Fruit fly (Drosophila melanogaster) whole organism, prepupa: ENCODE data around the gene dgt2.
A peak's percentile ranks its signal among the peaks of the same experiment; 100 is the strongest.

ENCODE experiments used
- CG10631 ChIP-seq: fragments of 200-800 bp; sonication (Bioruptor generic); optimal IDR thresholded peaks from 2 replicates; lab custom pipeline; 2016; ENCODE audit warnings: missing biosample characterization, missing genetic modification characterization
- CG11294 ChIP-seq: fragments of 200-800 bp; sonication (Bioruptor generic); IDR thresholded peaks from 2 replicates; pipeline ENCODE4 v1.3.6; 2022; ENCODE audit warnings: missing biosample characterization, missing genetic modification characterization
- CG11762 ChIP-seq: fragments of 200-800 bp; sonication (Bioruptor generic); optimal IDR thresholded peaks from 3 replicates; lab custom pipeline; 2016; ENCODE audit warnings: missing biosample characterization, missing genetic modification characterization; ENCODE audit not compliant: insufficient read depth
- CG1621 ChIP-seq: fragments of 200-800 bp; sonication (Bioruptor generic); optimal IDR thresholded peaks from 3 replicates; lab custom pipeline; 2018; ENCODE audit warnings: missing biosample characterization, mild to moderate bottlenecking, missing genetic modification characterization
- CG3032 ChIP-seq: fragments of 200-800 bp; optimal IDR thresholded peaks from 2 replicates; lab custom pipeline; 2019; ENCODE audit warnings: missing biosample characterization, mild to moderate bottlenecking, missing genetic modification characterization, moderate library complexity
- CG31627 ChIP-seq: fragments of 200-800 bp; sonication (Bioruptor generic); optimal IDR thresholded peaks from 3 replicates; lab custom pipeline; 2016; ENCODE audit warnings: missing biosample characterization, missing genetic modification characterization
- CG32006 ChIP-seq: fragments of 200-800 bp; sonication (Bioruptor generic); optimal IDR thresholded peaks from 3 replicates; lab custom pipeline; 2017; ENCODE audit warnings: missing biosample characterization, mild to moderate bottlenecking, missing genetic modification characterization
- CG34406 ChIP-seq: fragments of 200-800 bp; sonication (Bioruptor generic); optimal IDR thresholded peaks from 3 replicates; lab custom pipeline; 2016; ENCODE audit warnings: missing biosample characterization, missing genetic modification characterization
- CG3919 ChIP-seq: fragments of 200-800 bp; sonication (Bioruptor generic); optimal IDR thresholded peaks from 3 replicates; lab custom pipeline; 2016; ENCODE audit warnings: missing biosample characterization, missing genetic modification characterization
- CG4318 ChIP-seq: fragments of 200-800 bp; sonication (Bioruptor generic); optimal IDR thresholded peaks from 3 replicates; lab custom pipeline; 2017; ENCODE audit warnings: missing biosample characterization, mild to moderate bottlenecking, missing genetic modification characterization
- CG6163 ChIP-seq: fragments of 200-800 bp; sonication (Bioruptor generic); IDR thresholded peaks from 3 replicates; pipeline ENCODE4 v1.3.6; 2022; ENCODE audit warnings: missing biosample characterization, missing genetic modification characterization
- CG6276 ChIP-seq: fragments of 200-800 bp; sonication (Bioruptor generic); optimal IDR thresholded peaks from 2 replicates; lab custom pipeline; 2017; ENCODE audit warnings: missing biosample characterization, mild to moderate bottlenecking, missing genetic modification characterization
- CG6792 ChIP-seq: fragments of 200-800 bp; sonication (Bioruptor generic); optimal IDR thresholded peaks from 3 replicates; lab custom pipeline; 2016; ENCODE audit warnings: missing biosample characterization, missing genetic modification characterization
- CG6808 ChIP-seq: fragments of 200-800 bp; sonication (Bioruptor generic); optimal IDR thresholded peaks from 3 replicates; lab custom pipeline; 2017; ENCODE audit warnings: missing biosample characterization, missing genetic modification characterization, mild to moderate bottlenecking, moderate library complexity, missing genetic modification reagents
- CG6854 ChIP-seq: fragments of 200-800 bp; sonication (Bioruptor generic); optimal IDR thresholded peaks from 2 replicates; lab custom pipeline; 2017; ENCODE audit warnings: missing biosample characterization, mild to moderate bottlenecking, missing genetic modification characterization
- CG8119 ChIP-seq: fragments of 200-800 bp; sonication (Bioruptor generic); IDR thresholded peaks from 3 replicates; pipeline ENCODE4 v1.3.6; 2022; ENCODE audit warnings: missing biosample characterization, missing genetic modification characterization
- CG8319 ChIP-seq: fragments of 200-800 bp; sonication (Bioruptor generic); optimal IDR thresholded peaks from 3 replicates; lab custom pipeline; 2016; ENCODE audit warnings: missing biosample characterization, missing genetic modification characterization
- CG8632 ChIP-seq: fragments of 200-800 bp; sonication (Bioruptor generic); optimal IDR thresholded peaks from 3 replicates; lab custom pipeline; 2016; ENCODE audit warnings: missing biosample characterization, missing genetic modification characterization
- Eip78C ChIP-seq: fragments of 200-800 bp; sonication (Bioruptor generic); peaks from one replicate; lab custom pipeline; 2016; ENCODE audit warnings: missing biosample characterization, missing genetic modification characterization
- Eip93F ChIP-seq: fragments of 200-800 bp; sonication (Bioruptor generic); optimal IDR thresholded peaks from 2 replicates; lab custom pipeline; 2016; ENCODE audit warnings: missing biosample characterization, mild to moderate bottlenecking, missing genetic modification characterization
- Ets21C ChIP-seq: fragments of 200-800 bp; sonication (Bioruptor generic); optimal IDR thresholded peaks from 3 replicates; lab custom pipeline; 2016; ENCODE audit warnings: missing biosample characterization, missing genetic modification characterization
- Ets96B ChIP-seq: fragments of 200-800 bp; optimal IDR thresholded peaks from 2 replicates; lab custom pipeline; 2019; ENCODE audit warnings: missing biosample characterization, mild to moderate bottlenecking, missing genetic modification characterization, moderate library complexity
- Gug ChIP-seq: fragments of 200-800 bp; sonication (Bioruptor generic); IDR thresholded peaks from 2 replicates; pipeline ENCODE4 v1.3.6; 2022; ENCODE audit warnings: missing biosample characterization, missing genetic modification characterization
- Hr38 ChIP-seq: sonication (Bioruptor generic); optimal IDR thresholded peaks from 2 replicates; lab custom pipeline; 2016; ENCODE audit warnings: missing biosample characterization, missing genetic modification characterization
- Hr4 ChIP-seq: fragments of 200-800 bp; sonication (Bioruptor generic); optimal IDR thresholded peaks from 3 replicates; lab custom pipeline; 2016; ENCODE audit warnings: missing biosample characterization, missing genetic modification characterization
- Lpt ChIP-seq: fragments of 200-800 bp; sonication (Bioruptor generic); optimal IDR thresholded peaks from 3 replicates; lab custom pipeline; 2016; ENCODE audit warnings: missing biosample characterization, missing genetic modification characterization
- OdsH ChIP-seq: fragments of 200-800 bp; sonication (Bioruptor generic); optimal IDR thresholded peaks from 3 replicates; lab custom pipeline; 2016; ENCODE audit warnings: missing biosample characterization, missing genetic modification characterization
- Smox ChIP-seq: fragments of 200-800 bp; sonication (Bioruptor generic); optimal IDR thresholded peaks from 3 replicates; lab custom pipeline; 2016; ENCODE audit warnings: missing biosample characterization, missing genetic modification characterization
- Sox102F ChIP-seq: fragments of 200-800 bp; sonication (Bioruptor generic); optimal IDR thresholded peaks from 2 replicates; lab custom pipeline; 2016; ENCODE audit warnings: missing biosample characterization, mild to moderate bottlenecking, missing genetic modification characterization
- Sox14 ChIP-seq: fragments of 200-800 bp; sonication (Bioruptor generic); optimal IDR thresholded peaks from 3 replicates; lab custom pipeline; 2016; ENCODE audit warnings: missing biosample characterization, missing genetic modification characterization
- achi ChIP-seq: fragments of 200-800 bp; sonication (Bioruptor generic); optimal IDR thresholded peaks from 3 replicates; lab custom pipeline; 2016; ENCODE audit warnings: missing biosample characterization, missing genetic modification characterization
- acj6 ChIP-seq: fragments of 200-800 bp; sonication (Bioruptor generic); optimal IDR thresholded peaks from 3 replicates; lab custom pipeline; 2016; ENCODE audit warnings: missing biosample characterization, missing genetic modification characterization
- cyc ChIP-seq: fragments of 200-800 bp; sonication (Bioruptor generic); optimal IDR thresholded peaks from 3 replicates; lab custom pipeline; 2016; ENCODE audit warnings: missing biosample characterization, missing genetic modification characterization
- dac ChIP-seq: fragments of 200-800 bp; sonication (Bioruptor generic); optimal IDR thresholded peaks from 2 replicates; lab custom pipeline; 2017; ENCODE audit warnings: missing biosample characterization, mild to moderate bottlenecking, missing genetic modification characterization
- dsx ChIP-seq: fragments of 200-800 bp; optimal IDR thresholded peaks from 3 replicates; lab custom pipeline; 2019; ENCODE audit warnings: missing biosample characterization, mild to moderate bottlenecking, missing genetic modification characterization, moderate library complexity; ENCODE audit not compliant: poor library complexity, severe bottlenecking
- eg ChIP-seq: fragments of 200-800 bp; sonication (Bioruptor generic); IDR thresholded peaks from 3 replicates; pipeline ENCODE4 v1.3.6; 2022; ENCODE audit warnings: missing biosample characterization, missing genetic modification characterization
- esn ChIP-seq: fragments of 200-800 bp; sonication (Bioruptor generic); optimal IDR thresholded peaks from 2 replicates; lab custom pipeline; 2016; ENCODE audit warnings: missing biosample characterization, mild to moderate bottlenecking, missing genetic modification characterization, moderate library complexity
- fd59A ChIP-seq: fragments of 200-800 bp; sonication (Bioruptor generic); optimal IDR thresholded peaks from 2 replicates; lab custom pipeline; 2017; ENCODE audit warnings: missing biosample characterization, mild to moderate bottlenecking, missing genetic modification characterization, missing genetic modification reagents
- fd85E ChIP-seq: fragments of 200-800 bp; sonication (Bioruptor generic); optimal IDR thresholded peaks from 3 replicates; lab custom pipeline; 2016; ENCODE audit warnings: missing biosample characterization, missing genetic modification characterization
- fkh ChIP-seq: fragments of 200-800 bp; sonication (Bioruptor generic); optimal IDR thresholded peaks from 3 replicates; lab custom pipeline; 2017; ENCODE audit warnings: missing biosample characterization, mild to moderate bottlenecking, missing genetic modification characterization, moderate library complexity
- net ChIP-seq: fragments of 200-800 bp; sonication (Bioruptor generic); optimal IDR thresholded peaks from 3 replicates; lab custom pipeline; 2016; ENCODE audit warnings: missing biosample characterization, missing genetic modification characterization
- pdm3 ChIP-seq: fragments of 200-800 bp; sonication (Bioruptor generic); optimal IDR thresholded peaks from 3 replicates; lab custom pipeline; 2016; ENCODE audit warnings: missing biosample characterization, missing genetic modification characterization
- ss ChIP-seq, 2 experiments: fragments of 200-800 bp; sonication (Bioruptor generic); optimal IDR thresholded peaks; 2 replicates in 1 of 2; 3 replicates in 1 of 2; lab custom pipeline; 2017 to 2018; ENCODE audit warnings: mild to moderate bottlenecking in 2 of 2, missing biosample characterization in 2 of 2, missing genetic modification characterization in 2 of 2, moderate library complexity in 1 of 2
- svp ChIP-seq: fragments of 200-800 bp; sonication (Bioruptor generic); peaks from one replicate; lab custom pipeline; 2016; ENCODE audit warnings: missing biosample characterization, missing genetic modification characterization
- topi ChIP-seq: fragments of 200-800 bp; sonication (Bioruptor generic); optimal IDR thresholded peaks from 3 replicates; lab custom pipeline; 2016; ENCODE audit warnings: missing biosample characterization, missing genetic modification characterization
- vri ChIP-seq: fragments of 200-800 bp; sonication (Bioruptor generic); optimal IDR thresholded peaks from 3 replicates; lab custom pipeline; 2016; ENCODE audit warnings: missing biosample characterization, mild to moderate bottlenecking, missing genetic modification characterization

Gene dgt2

dm6 chr2L:11947641-11948040, 42.1 kb upstream of the dgt2 start, which contains the start of gene CG16964:
Gene CG16964 (plus strand): TSS chr2L:11947941.
- TF ChIP-seq cyc (GFP tag; lab: Kevin White, UChicago) (no peak), CG6808 (GFP tag; lab: Kevin White, UChicago) (no peak), Lpt (no peak), esn (no peak), CG3032 (no peak)

dm6 chr2L:11948479-11948878, 41.3 kb upstream of the dgt2 start:
- TF ChIP-seq CG8319: no peak
- no peak for TF ChIP-seq achi (GFP tag; lab: Kevin White, UChicago)
- TF ChIP-seq fd85E (GFP tag; lab: Kevin White, UChicago): no peak
- no peak for TF ChIP-seq Ets21C
- no peak for TF ChIP-seq Eip93F (GFP tag; lab: Kevin White, UChicago)
- no peak for TF ChIP-seq topi (GFP tag; lab: Kevin White, UChicago)
- no peak for TF ChIP-seq CG3919
- TF ChIP-seq svp (GFP tag; lab: Kevin White, UChicago): no peak
- TF ChIP-seq CG1621 (tag; lab: Kevin White, UChicago): no peak
- no peak for TF ChIP-seq Hr4
- no peak for TF ChIP-seq Sox14 (GFP tag; lab: Kevin White, UChicago)
- TF ChIP-seq fkh (GFP tag; lab: Kevin White, UChicago): no peak
- TF ChIP-seq CG10631 (GFP tag; lab: Kevin White, UChicago): no peak
- no peak for TF ChIP-seq CG8632 (GFP tag; lab: Kevin White, UChicago)
- no peak for TF ChIP-seq ss (GFP tag; optimal IDR thresholded peaks at IDR 0.05; lab: Kevin White, UChicago)
- TF ChIP-seq OdsH (GFP tag; lab: Kevin White, UChicago): no peak
- no peak for TF ChIP-seq dac (GFP tag; lab: Kevin White, UChicago)
- TF ChIP-seq CG32006: no peak
- TF ChIP-seq CG31627 (GFP tag; lab: Kevin White, UChicago): no peak
- TF ChIP-seq CG34406 (GFP tag; lab: Kevin White, UChicago): no peak

- TF ChIP-seq fkh (GFP tag; lab: Kevin White, UChicago): no peak
- no peak for TF ChIP-seq CG6854
- TF ChIP-seq Ets21C: no peak
- peak; percentile 56 for TF ChIP-seq CG31627 (GFP tag; lab: Kevin White, UChicago)
- peak; percentile 21 for TF ChIP-seq Smox
- peak; percentile 90 for TF ChIP-seq CG4318 (GFP tag; lab: Kevin White, UChicago)
- TF ChIP-seq achi (GFP tag; lab: Kevin White, UChicago): peak; percentile 78
- peak; percentile 47 for TF ChIP-seq CG6792
- no peak for TF ChIP-seq Sox102F (GFP tag; lab: Kevin White, UChicago)
- peak; percentile 80 for TF ChIP-seq CG10631 (GFP tag; lab: Kevin White, UChicago)
- TF ChIP-seq cyc (GFP tag; lab: Kevin White, UChicago): peak; percentile 26
- peak; percentile 80 for TF ChIP-seq CG6276 (GFP tag; lab: Kevin White, UChicago)
- peak; percentile 49 for TF ChIP-seq CG3032
- peak; percentile 7 for TF ChIP-seq dsx (GFP tag; lab: Kevin White, UChicago)
- TF ChIP-seq vri (GFP tag; lab: Kevin White, UChicago): no peak
- peak; percentile 96 for TF ChIP-seq CG8119 (GFP tag; lab: Robert Waterston, UW)
- peak; percentile 89 for TF ChIP-seq Gug (GFP tag; lab: Robert Waterston, UW)
- TF ChIP-seq Eip78C: peak; percentile 79
- TF ChIP-seq acj6 (GFP tag; lab: Kevin White, UChicago): peak; percentile 73
- TF ChIP-seq Sox14 (GFP tag; lab: Kevin White, UChicago): peak; percentile 75
- no peak for TF ChIP-seq fd85E (GFP tag; lab: Kevin White, UChicago)
- TF ChIP-seq CG11762 (GFP tag; lab: Kevin White, UChicago): peak; percentile 52
- TF ChIP-seq CG1621 (tag; lab: Kevin White, UChicago): peak; percentile 64
- TF ChIP-seq CG6163: peak; percentile 95
- TF ChIP-seq Ets96B (tag; lab: Kevin White, UChicago): peak; percentile 31
- TF ChIP-seq pdm3: peak; percentile 82
- TF ChIP-seq CG8319: no peak
- TF ChIP-seq net (GFP tag; lab: Kevin White, UChicago): peak; percentile 81
- TF ChIP-seq CG32006: peak; percentile 94
- TF ChIP-seq CG34406 (GFP tag; lab: Kevin White, UChicago): peak; percentile 50
- peak; percentile 88 for TF ChIP-seq CG11294 (GFP tag; lab: Robert Waterston, UW)
- peak; percentile 25 for TF ChIP-seq topi (GFP tag; lab: Kevin White, UChicago)
- TF ChIP-seq Hr38: peak; percentile 66
- peak; percentile 87 for TF ChIP-seq dac (GFP tag; lab: Kevin White, UChicago)
- peak in 1 of 2 experiments; percentile 23 for TF ChIP-seq ss (GFP tag; optimal IDR thresholded peaks at IDR 0.05; lab: Kevin White, UChicago)
- TF ChIP-seq eg (GFP tag; lab: Robert Waterston, UW): peak; percentile 96
- TF ChIP-seq fd59A (GFP tag; lab: Kevin White, UChicago): peak; percentile 65
Measured at dm6 chr2L:11949917-11950316, 39.8 kb upstream of the dgt2 start.
